Fruit fly (Drosophila melanogaster): ENCODE measurements around the gene ND-B14.5A.
A peak's percentile ranks its signal among the peaks of the same experiment; 100 is the strongest.

The ND-B14.5A gene

DNA sequence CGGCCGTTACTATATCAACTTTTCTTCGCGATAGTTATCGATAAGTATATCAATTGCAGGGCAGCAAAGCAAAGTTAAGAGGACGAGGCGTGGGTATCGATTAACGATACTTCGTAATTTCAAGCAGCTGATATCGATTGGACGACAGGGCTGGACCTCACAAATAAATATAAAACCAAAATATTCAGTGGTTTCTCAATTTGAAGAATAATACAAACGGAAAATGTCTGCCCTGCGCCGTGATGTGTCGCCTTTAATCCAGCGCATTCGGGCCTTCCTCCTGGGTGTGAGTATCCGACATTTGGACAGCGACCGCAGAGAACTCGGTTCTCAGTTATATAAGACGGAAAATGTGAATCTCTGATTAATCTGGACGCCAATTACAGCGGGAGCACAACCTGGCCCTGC, at the start of gene ND-B14.5A:
Gene ND-B14.5A (plus strand): TSS at position 107 of the 408 bp plus-strand sequence.
- 0 out of 3 replicates have a peak, but pooled peaks have one; percentile 18 for TF ChIP-seq CG4496 (GFP tag; IDR thresholded peaks at IDR 0.05)
- TF ChIP-seq CG8159 (tag; optimal IDR thresholded peaks at IDR 0.05), result no peak

DNA sequence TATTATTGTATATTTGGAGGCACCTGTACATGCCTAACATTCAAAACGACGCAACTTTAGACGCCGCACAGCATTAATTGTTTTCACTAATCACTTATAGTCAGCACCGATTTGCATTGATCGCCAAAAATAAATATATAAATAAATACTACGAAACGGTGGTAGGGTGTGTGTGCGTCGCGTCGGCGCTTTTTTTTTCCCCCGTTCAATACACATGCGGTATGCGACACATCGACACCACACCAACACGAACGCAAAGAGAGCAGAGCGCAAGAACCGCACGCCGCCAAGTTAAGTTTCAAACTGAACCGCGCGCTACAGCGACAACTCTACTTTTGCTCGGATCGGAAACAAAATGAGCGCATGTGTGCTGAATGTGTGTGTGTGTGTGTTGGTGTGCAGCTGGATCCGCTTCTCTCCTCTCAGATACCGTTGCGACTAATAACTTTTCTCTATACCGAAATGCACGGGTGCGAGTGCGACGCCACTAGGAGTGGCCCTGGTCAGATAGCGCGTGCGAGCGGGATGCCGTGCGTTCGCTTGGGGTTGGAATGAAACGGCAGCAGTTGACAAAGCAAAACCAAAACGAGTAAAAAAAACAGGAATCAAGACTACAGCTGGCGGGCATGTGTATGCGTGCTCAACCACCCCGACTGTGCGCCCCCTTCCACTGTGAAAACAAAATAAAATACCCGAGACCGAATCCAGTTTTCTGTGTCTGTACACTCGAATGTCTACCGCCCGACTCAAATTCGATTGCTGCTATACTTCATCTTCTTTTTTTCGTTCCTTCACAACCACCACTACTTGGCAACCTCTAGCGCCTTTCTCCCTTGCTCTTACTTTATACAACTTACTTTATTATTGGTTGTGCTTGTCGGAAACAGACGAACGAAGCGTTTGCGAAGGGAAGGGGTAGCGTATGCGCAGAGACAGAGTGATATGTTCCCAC, 49.0 kb upstream of the ND-B14.5A start, which contains the start of gene ph-d:
Gene ph-d (minus strand): TSS at position 274 of the 952 bp plus-strand sequence.
- TF ChIP-seq D1 (tag; optimal IDR thresholded peaks at IDR 0.05) (no peak), CG8159 (tag; optimal IDR thresholded peaks at IDR 0.05) (peak; percentile 60), Snoo (tag; optimal IDR thresholded peaks at IDR 0.05) (peak; percentile 61), CG8301 (tag; optimal IDR thresholded peaks at IDR 0.05) (peak; percentile 76), gl (tag; optimal IDR thresholded peaks at IDR 0.05) (peak; percentile 97), CG32121 (GFP tag; IDR thresholded peaks at IDR 0.05) (peak; percentile 88), CG15710 (tag; optimal IDR thresholded peaks at IDR 0.05) (peak; percentile 69), CG9948 (tag; optimal IDR thresholded peaks at IDR 0.05) (peak; percentile 24), CG12605 (GFP tag; IDR thresholded peaks at IDR 0.05) (peak; percentile 88), CG34367 (tag; optimal IDR thresholded peaks at IDR 0.05) (peak; percentile 88), rn (GFP tag; IDR thresholded peaks at IDR 0.05) (peak; percentile 90), CG17806 (tag; optimal IDR thresholded peaks at IDR 0.05) (peak; percentile 60), Pif1A (GFP tag; optimal IDR thresholded peaks at IDR 0.05) (peak; percentile 29), Pif1B (GFP tag; optimal IDR thresholded peaks at IDR 0.05) (no peak), Ets98B (GFP tag; IDR thresholded peaks at IDR 0.05) (peak; percentile 84), CG4496 (GFP tag; IDR thresholded peaks at IDR 0.05) (peak; percentile 93), CG14655 (GFP tag; optimal IDR thresholded peaks at IDR 0.05) (peak; percentile 82), EcR (GFP tag; optimal IDR thresholded peaks at IDR 0.05) (peak; percentile 10), CG13204 (GFP tag; optimal IDR thresholded peaks at IDR 0.05) (peak; percentile 78), fd96Ca (GFP tag; IDR thresholded peaks at IDR 0.05) (peak; percentile 89), CG10348 (GFP tag; IDR thresholded peaks at IDR 0.05) (no peak)

DNA sequence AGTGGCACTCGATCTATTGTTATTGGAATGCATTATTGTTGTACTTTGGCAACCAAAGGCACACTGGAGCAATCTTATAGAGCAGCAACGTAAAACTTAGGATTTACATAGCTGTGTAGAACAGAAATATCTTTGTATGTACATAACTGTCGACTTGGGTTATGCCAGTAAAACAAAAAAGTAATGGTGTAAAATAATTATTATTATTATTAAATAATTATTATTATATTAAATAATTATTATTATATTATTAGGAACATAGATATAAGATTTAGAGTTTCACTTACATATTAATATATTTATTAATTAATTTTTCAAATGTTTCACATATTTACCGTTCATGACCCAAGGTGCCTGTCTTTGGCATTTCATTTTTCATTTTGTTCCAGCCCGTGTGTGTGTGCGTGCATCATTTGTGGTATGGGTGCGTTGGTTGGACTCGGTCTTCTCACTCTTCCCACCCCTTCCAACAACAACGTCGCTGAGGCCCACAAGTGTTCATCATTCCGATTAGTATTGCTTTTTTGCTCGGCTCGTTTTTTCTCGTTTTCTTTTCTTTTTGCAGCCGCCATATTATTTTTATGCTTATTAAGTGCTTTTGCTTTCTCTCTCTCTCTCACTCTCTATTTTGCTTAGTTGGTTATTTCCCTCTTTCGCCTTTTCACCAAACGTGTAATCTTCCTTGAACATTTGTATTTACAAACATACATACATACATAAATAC, 48.2 kb upstream of the ND-B14.5A start:
- peak; percentile 94 for TF ChIP-seq CG4496 (GFP tag; IDR thresholded peaks at IDR 0.05)
- peak; percentile 95 for TF ChIP-seq gl (tag; optimal IDR thresholded peaks at IDR 0.05)
- peak; percentile 96 for TF ChIP-seq CG9948 (tag; optimal IDR thresholded peaks at IDR 0.05)
- peak; percentile 67 for TF ChIP-seq Pif1B (GFP tag; optimal IDR thresholded peaks at IDR 0.05)
- peak; percentile 93 for TF ChIP-seq CG14655 (GFP tag; optimal IDR thresholded peaks at IDR 0.05)
- peak; percentile 58; the same call in 1 of the 2 replicates for TF ChIP-seq CG32121 (GFP tag; IDR thresholded peaks at IDR 0.05)
- peak; percentile 86 for TF ChIP-seq CG17806 (tag; optimal IDR thresholded peaks at IDR 0.05)
- TF ChIP-seq D1 (tag; optimal IDR thresholded peaks at IDR 0.05), result peak; percentile 90
- TF ChIP-seq Snoo (tag; optimal IDR thresholded peaks at IDR 0.05), result peak; percentile 89
- peak; percentile 94 for TF ChIP-seq CG15710 (tag; optimal IDR thresholded peaks at IDR 0.05)
- TF ChIP-seq Ets98B (GFP tag; IDR thresholded peaks at IDR 0.05), result peak; percentile 84
- TF ChIP-seq CG8301 (tag; optimal IDR thresholded peaks at IDR 0.05), result peak; percentile 53
- TF ChIP-seq CG10348 (GFP tag; IDR thresholded peaks at IDR 0.05), result peak; percentile 75
- peak; percentile 97 for TF ChIP-seq CG8159 (tag; optimal IDR thresholded peaks at IDR 0.05)
- TF ChIP-seq EcR (GFP tag; optimal IDR thresholded peaks at IDR 0.05), result peak; percentile 12
- TF ChIP-seq CG34367 (tag; optimal IDR thresholded peaks at IDR 0.05), result peak; percentile 82
- TF ChIP-seq fd96Ca (GFP tag; IDR thresholded peaks at IDR 0.05), result peak; percentile 82
- peak; percentile 82 for TF ChIP-seq Pif1A (GFP tag; optimal IDR thresholded peaks at IDR 0.05)
- peak; percentile 90 for TF ChIP-seq rn (GFP tag; IDR thresholded peaks at IDR 0.05)
- peak; percentile 95 for TF ChIP-seq CG12605 (GFP tag; IDR thresholded peaks at IDR 0.05)
- peak; percentile 69 for TF ChIP-seq CG13204 (GFP tag; optimal IDR thresholded peaks at IDR 0.05)

DNA sequence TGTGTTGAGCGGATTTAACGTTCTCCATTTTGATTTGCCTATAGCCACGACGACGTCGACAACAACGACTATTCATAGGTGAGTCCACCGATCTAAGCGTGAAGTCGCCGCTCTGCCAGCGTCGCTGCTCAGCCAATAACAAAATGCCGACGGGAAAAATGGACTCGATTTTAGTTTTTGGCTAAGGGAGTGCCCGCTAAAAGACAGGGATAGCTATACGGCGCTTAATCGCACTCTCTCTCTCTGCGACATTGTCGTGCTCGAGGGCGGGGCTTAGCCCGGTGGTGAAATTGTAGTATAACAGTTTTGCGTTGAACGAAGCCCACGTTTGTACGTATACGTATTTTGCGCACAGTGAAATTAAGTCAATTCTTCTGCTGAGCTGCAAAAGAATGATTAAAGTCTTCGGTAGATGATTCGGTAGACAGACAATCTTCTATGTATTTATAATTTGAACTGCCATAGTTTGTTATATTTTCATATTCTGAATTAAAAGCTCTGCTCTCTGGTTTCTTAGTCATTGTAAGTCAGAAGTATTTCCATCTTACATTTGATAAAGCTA, 46.7 kb upstream of the ND-B14.5A start:
- TF ChIP-seq Ets98B (GFP tag; IDR thresholded peaks at IDR 0.05) (peak; percentile 19; the same call in 1 of the 2 replicates), CG12605 (GFP tag; IDR thresholded peaks at IDR 0.05) (0 out of 2 replicates have a peak, but pooled peaks have one; percentile 20), CG4496 (GFP tag; IDR thresholded peaks at IDR 0.05) (peak; percentile 60; the same call in 1 of the 3 replicates), Snoo (tag; optimal IDR thresholded peaks at IDR 0.05) (no peak), EcR (GFP tag; optimal IDR thresholded peaks at IDR 0.05) (no peak), gl (tag; optimal IDR thresholded peaks at IDR 0.05) (no peak), Pif1A (GFP tag; optimal IDR thresholded peaks at IDR 0.05) (no peak)

DNA sequence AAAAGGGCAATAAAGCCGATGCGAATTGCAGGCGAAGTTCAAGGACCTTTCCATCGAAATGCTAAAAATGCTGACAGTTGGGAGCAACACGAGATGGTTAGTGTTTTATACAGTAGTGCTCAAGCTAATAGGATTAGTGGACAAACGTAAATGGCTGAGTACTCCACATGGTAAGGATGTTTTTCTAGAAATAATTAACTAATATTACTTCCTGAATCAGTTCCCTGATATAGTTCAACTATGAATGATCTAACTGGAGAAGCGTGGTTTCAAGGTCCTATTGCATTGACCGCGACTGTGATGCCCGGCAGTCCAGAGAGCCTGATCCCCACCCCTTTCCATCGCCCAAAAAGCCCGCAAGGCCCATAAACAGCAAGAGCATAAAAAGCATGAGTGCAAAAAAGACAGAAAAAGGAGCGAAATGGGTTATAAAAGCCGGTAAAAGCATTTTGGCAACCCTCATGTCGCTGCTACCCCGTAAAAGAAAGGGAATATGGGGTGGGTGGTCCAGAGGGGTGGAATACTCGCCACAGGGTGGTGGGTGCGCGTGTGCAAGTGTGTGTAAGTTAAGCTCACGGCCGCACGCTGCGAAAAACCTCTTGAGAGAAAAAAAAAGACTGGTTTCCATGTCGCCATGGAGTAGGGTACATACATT, 38.0 kb upstream of the ND-B14.5A start:
- TF ChIP-seq CG17806 (tag; optimal IDR thresholded peaks at IDR 0.05) (peak; percentile 82), CG34367 (tag; optimal IDR thresholded peaks at IDR 0.05) (peak; percentile 83), D1 (tag; optimal IDR thresholded peaks at IDR 0.05) (peak; percentile 15), rn (GFP tag; IDR thresholded peaks at IDR 0.05) (0 out of 2 replicates have a peak, but pooled peaks have one; percentile 23), CG13204 (GFP tag; optimal IDR thresholded peaks at IDR 0.05) (peak; percentile 3), gl (tag; optimal IDR thresholded peaks at IDR 0.05) (peak; percentile 68), CG32121 (GFP tag; IDR thresholded peaks at IDR 0.05) (no peak), Pif1B (GFP tag; optimal IDR thresholded peaks at IDR 0.05) (peak; percentile 74), Pif1A (GFP tag; optimal IDR thresholded peaks at IDR 0.05) (peak; percentile 71), CG10348 (GFP tag; IDR thresholded peaks at IDR 0.05) (no peak), CG4496 (GFP tag; IDR thresholded peaks at IDR 0.05) (peak; percentile 85), CG12605 (GFP tag; IDR thresholded peaks at IDR 0.05) (peak; percentile 74), Snoo (tag; optimal IDR thresholded peaks at IDR 0.05) (peak; percentile 88), Ets98B (GFP tag; IDR thresholded peaks at IDR 0.05) (peak; percentile 53), CG8301 (tag; optimal IDR thresholded peaks at IDR 0.05) (peak; percentile 67), fd96Ca (GFP tag; IDR thresholded peaks at IDR 0.05) (peak; percentile 79), EcR (GFP tag; optimal IDR thresholded peaks at IDR 0.05) (peak; percentile 26), CG9948 (tag; optimal IDR thresholded peaks at IDR 0.05) (peak; percentile 81), CG8159 (tag; optimal IDR thresholded peaks at IDR 0.05) (peak; percentile 87), CG15710 (tag; optimal IDR thresholded peaks at IDR 0.05) (peak; percentile 85), CG14655 (GFP tag; optimal IDR thresholded peaks at IDR 0.05) (peak; percentile 80)

Data from whole organism, pupa.